Fruit fly (Drosophila melanogaster) whole organism, embryonic: ENCODE data around the gene elB.

Experiments
- Aef1 ChIP-seq: fragments of 200-800 bp; sonication (Bioruptor generic); IDR thresholded peaks from 3 replicates; pipeline ENCODE4 v1.3.6; 2022; ENCODE audit warnings: missing biosample characterization, missing genetic modification characterization
- CG10431 ChIP-seq: fragments of 200-800 bp; sonication (Bioruptor generic); optimal IDR thresholded peaks from 3 replicates; lab custom pipeline; 2018; ENCODE audit warnings: missing biosample characterization, mild to moderate bottlenecking, missing genetic modification characterization
- CG11560 ChIP-seq: fragments of 200-800 bp; sonication (Bioruptor generic); IDR thresholded peaks from 3 replicates; pipeline ENCODE4 v1.3.6; 2022; ENCODE audit warnings: missing biosample characterization, missing genetic modification characterization
- CG13424 ChIP-seq: fragments of 200-800 bp; sonication (Bioruptor generic); optimal IDR thresholded peaks from 2 replicates; lab custom pipeline; 2019; ENCODE audit warnings: missing biosample characterization, mild to moderate bottlenecking, missing genetic modification characterization, moderate library complexity
- CG14050 ChIP-seq: fragments of 200-800 bp; sonication (Bioruptor generic); IDR thresholded peaks from 3 replicates; pipeline ENCODE4 v1.3.6; 2022; ENCODE audit warnings: missing biosample characterization, missing genetic modification characterization
- CG15269 ChIP-seq: fragments of 200-800 bp; sonication (Bioruptor generic); optimal IDR thresholded peaks from 2 replicates; lab custom pipeline; 2018; ENCODE audit warnings: missing biosample characterization, mild to moderate bottlenecking, missing genetic modification characterization, moderate library complexity
- CG15479 ChIP-seq: fragments of 200-800 bp; sonication (Bioruptor generic); optimal IDR thresholded peaks from 3 replicates; lab custom pipeline; 2019; ENCODE audit warnings: missing biosample characterization, mild to moderate bottlenecking, missing genetic modification characterization, moderate library complexity
- CG17186 ChIP-seq: fragments of 200-800 bp; sonication (Bioruptor generic); optimal IDR thresholded peaks from 3 replicates; lab custom pipeline; 2017; ENCODE audit warnings: missing biosample characterization, missing genetic modification reagents, missing genetic modification characterization
- CG17568 ChIP-seq: fragments of 200-800 bp; sonication (Bioruptor generic); optimal IDR thresholded peaks from 2 replicates; lab custom pipeline; 2018; ENCODE audit warnings: missing biosample characterization, mild to moderate bottlenecking, missing genetic modification characterization, moderate library complexity
- CG2199 ChIP-seq: fragments of 200-800 bp; sonication (Bioruptor generic); IDR thresholded peaks from 3 replicates; pipeline ENCODE4 v1.3.6; 2022; ENCODE audit warnings: missing biosample characterization, missing genetic modification characterization
- CG31441 ChIP-seq: fragments of 200-800 bp; sonication (Bioruptor generic); IDR thresholded peaks from 2 replicates; pipeline ENCODE4 v1.3.6; 2022; ENCODE audit warnings: missing biosample characterization, missing genetic modification characterization
- CG6854 ChIP-seq: fragments of 200-800 bp; sonication (Bioruptor generic); optimal IDR thresholded peaks from 3 replicates; lab custom pipeline; 2017; ENCODE audit warnings: missing biosample characterization, mild to moderate bottlenecking, missing genetic modification characterization
- CG7987 ChIP-seq: fragments of 200-800 bp; sonication (Bioruptor generic); optimal IDR thresholded peaks from 2 replicates; lab custom pipeline; 2018; ENCODE audit warnings: missing biosample characterization, mild to moderate bottlenecking, missing genetic modification characterization, moderate library complexity
- CG9215 ChIP-seq: fragments of 200-800 bp; sonication (Bioruptor generic); IDR thresholded peaks from 2 replicates; pipeline ENCODE4 v1.3.6; 2022; ENCODE audit warnings: missing biosample characterization, missing genetic modification characterization
- CkIIα-i1 ChIP-seq: fragments of 200-800 bp; sonication (Bioruptor generic); IDR thresholded peaks from 2 replicates; pipeline ENCODE4 v1.3.6; 2022; ENCODE audit warnings: missing biosample characterization, missing genetic modification characterization
- D ChIP-seq, 2 experiments: fragments of 200-800 bp in 1 of 2; fragments of >200 bp in 1 of 2; sonication (Bioruptor generic) in 1 of 2; optimal IDR thresholded peaks; 2 replicates in 1 of 2; 3 replicates in 1 of 2; lab custom pipeline; 2017; ENCODE audit warnings: mild to moderate bottlenecking in 1 of 2, missing biosample characterization in 1 of 2, missing genetic modification characterization in 1 of 2, missing genetic modification reagents in 1 of 2
- Dbx ChIP-seq: fragments of 200-800 bp; sonication (Bioruptor generic); IDR thresholded peaks from 3 replicates; pipeline ENCODE4 v1.3.6; 2022; ENCODE audit warnings: missing biosample characterization, missing genetic modification characterization
- Eip74EF ChIP-seq, 2 experiments: fragments of 200-800 bp in 1 of 2; fragments of >200 bp in 1 of 2; sonication (Bioruptor generic) in 1 of 2; optimal IDR thresholded peaks; 2 replicates each; lab custom pipeline; 2017 to 2019; ENCODE audit warnings: missing biosample characterization in 2 of 2, missing genetic modification characterization in 2 of 2, mild to moderate bottlenecking in 1 of 2, moderate library complexity in 1 of 2
- Elba2 ChIP-seq: fragments of 200-800 bp; sonication (Bioruptor generic); optimal IDR thresholded peaks from 3 replicates; lab custom pipeline; 2016; ENCODE audit warnings: missing biosample characterization, missing genetic modification characterization
- Fer3 ChIP-seq: fragments of 200-800 bp; sonication (Bioruptor generic); optimal IDR thresholded peaks from 2 replicates; lab custom pipeline; 2018; ENCODE audit warnings: missing biosample characterization, mild to moderate bottlenecking, missing genetic modification characterization, moderate library complexity
- HmgZ ChIP-seq: fragments of 200-800 bp; sonication (Bioruptor generic); optimal IDR thresholded peaks from 2 replicates; lab custom pipeline; 2018; ENCODE audit warnings: missing biosample characterization, mild to moderate bottlenecking, missing genetic modification characterization
- Mad ChIP-seq: fragments of 200-800 bp; sonication (Bioruptor generic); optimal IDR thresholded peaks from 2 replicates; lab custom pipeline; 2016; ENCODE audit warnings: missing biosample characterization, missing genetic modification characterization
- Med ChIP-seq: fragments of 200-800 bp; sonication (Bioruptor generic); peaks from one replicate; lab custom pipeline; 2016; ENCODE audit warnings: missing biosample characterization, missing genetic modification characterization, mild to moderate bottlenecking, inconsistent platforms, moderate library complexity
- Neu2 ChIP-seq: fragments of 200-800 bp; sonication (Bioruptor generic); optimal IDR thresholded peaks from 3 replicates; lab custom pipeline; 2016; ENCODE audit warnings: missing biosample characterization, missing genetic modification characterization, borderline replicate concordance
- Side ChIP-seq: fragments of 200-800 bp; sonication (Bioruptor generic); optimal IDR thresholded peaks from 2 replicates; lab custom pipeline; 2016; ENCODE audit warnings: missing biosample characterization, missing genetic modification characterization
- chinmo ChIP-seq: fragments of 200-800 bp; sonication (Bioruptor generic); IDR thresholded peaks from 4 replicates; pipeline ENCODE4 v1.3.6; 2022; ENCODE audit warnings: missing biosample characterization, missing genetic modification characterization; ENCODE audit not compliant: partially characterized antibody
- crc ChIP-seq: fragments of 200-800 bp; sonication (Bioruptor generic); optimal IDR thresholded peaks from 2 replicates; lab custom pipeline; 2016; ENCODE audit warnings: missing biosample characterization, missing genetic modification characterization
- dimm ChIP-seq: fragments of 200-800 bp; sonication (Bioruptor generic); IDR thresholded peaks from 2 replicates; pipeline ENCODE4 v1.3.6; 2022; ENCODE audit warnings: missing biosample characterization, missing genetic modification characterization
- esg ChIP-seq: fragments of 200-800 bp; sonication (Bioruptor generic); conservative IDR thresholded peaks from 2 replicates; pipeline ENCODE4 v1.3.6; 2022; ENCODE audit warnings: missing biosample characterization, missing genetic modification characterization
- fd102C ChIP-seq: fragments of 200-800 bp; sonication (Bioruptor generic); optimal IDR thresholded peaks from 2 replicates; lab custom pipeline; 2018; ENCODE audit warnings: missing biosample characterization, mild to moderate bottlenecking, missing genetic modification characterization, moderate library complexity
- ftz-f1 ChIP-seq: fragments of 200-800 bp; sonication (Bioruptor generic); optimal IDR thresholded peaks from 2 replicates; lab custom pipeline; 2016; ENCODE audit warnings: missing biosample characterization, missing genetic modification characterization
- gce ChIP-seq: fragments of 200-800 bp; sonication (Bioruptor generic); IDR thresholded peaks from 3 replicates; pipeline ENCODE4 v1.3.6; 2022; ENCODE audit warnings: missing biosample characterization, missing genetic modification characterization
- gcm2 ChIP-seq: fragments of 200-800 bp; sonication (Bioruptor generic); optimal IDR thresholded peaks from 2 replicates; lab custom pipeline; 2016; ENCODE audit warnings: missing biosample characterization, missing genetic modification characterization
- gem ChIP-seq: fragments of 200-800 bp; sonication (Bioruptor generic); optimal IDR thresholded peaks from 2 replicates; lab custom pipeline; 2019; ENCODE audit warnings: missing biosample characterization, mild to moderate bottlenecking, missing genetic modification characterization, moderate library complexity
- gsb-n ChIP-seq: fragments of 200-800 bp; sonication (Bioruptor generic); optimal IDR thresholded peaks from 3 replicates; lab custom pipeline; 2018; ENCODE audit warnings: missing biosample characterization, mild to moderate bottlenecking, missing genetic modification characterization
- her ChIP-seq: fragments of 200-800 bp; sonication (Bioruptor generic); optimal IDR thresholded peaks from 2 replicates; lab custom pipeline; 2016; ENCODE audit warnings: missing biosample characterization, missing genetic modification characterization
- insv ChIP-seq, 2 experiments: fragments of 200-800 bp; sonication (Bioruptor generic); optimal IDR thresholded peaks; 3 replicates each; lab custom pipeline; 2016 to 2018; ENCODE audit warnings: missing biosample characterization in 2 of 2, missing genetic modification characterization in 2 of 2
- jumu ChIP-seq: fragments of 200-800 bp; sonication (Bioruptor generic); optimal IDR thresholded peaks from 3 replicates; lab custom pipeline; 2016; ENCODE audit warnings: missing biosample characterization, missing genetic modification characterization
- lmd ChIP-seq: fragments of 200-800 bp; sonication (Bioruptor generic); IDR thresholded peaks from 2 replicates; pipeline ENCODE4 v1.3.6; 2022; ENCODE audit warnings: missing biosample characterization, missing genetic modification characterization
- lov ChIP-seq, 2 experiments: fragments of 200-800 bp in 1 of 2; fragments of >200 bp in 1 of 2; sonication (Bioruptor generic) in 1 of 2; IDR thresholded peaks in 1 of 2; optimal IDR thresholded peaks in 1 of 2; 2 replicates in 1 of 2; 3 replicates in 1 of 2; pipeline versions ENCODE4 v1.3.6 to Lab custom; 2017 to 2022; ENCODE audit warnings: missing biosample characterization in 1 of 2, missing genetic modification characterization in 1 of 2
- mam ChIP-seq: fragments of 200-800 bp; sonication (Bioruptor generic); optimal IDR thresholded peaks from 3 replicates; lab custom pipeline; 2016; ENCODE audit warnings: missing biosample characterization, missing genetic modification characterization
- mirr ChIP-seq: fragments of 200-800 bp; sonication (Bioruptor generic); optimal IDR thresholded peaks from 3 replicates; lab custom pipeline; 2018; ENCODE audit warnings: missing biosample characterization, mild to moderate bottlenecking, missing genetic modification characterization
- pho ChIP-seq: fragments of 200-800 bp; sonication (Bioruptor generic); optimal IDR thresholded peaks from 2 replicates; lab custom pipeline; 2016; ENCODE audit warnings: missing biosample characterization, missing genetic modification characterization
- ro ChIP-seq: fragments of 200-800 bp; sonication (Bioruptor generic); IDR thresholded peaks from 2 replicates; pipeline ENCODE4 v1.3.6; 2022; ENCODE audit warnings: missing biosample characterization, missing genetic modification characterization
- scrt ChIP-seq: fragments of 200-800 bp; sonication (Bioruptor generic); optimal IDR thresholded peaks from 2 replicates; lab custom pipeline; 2018; ENCODE audit warnings: missing biosample characterization, mild to moderate bottlenecking, missing genetic modification characterization, moderate library complexity
- sisA ChIP-seq: fragments of 200-800 bp; sonication (Bioruptor generic); IDR thresholded peaks from 2 replicates; pipeline ENCODE4 v1.3.6; 2022; ENCODE audit warnings: missing biosample characterization, missing genetic modification characterization
- toy ChIP-seq: fragments of 200-800 bp; sonication (Bioruptor generic); IDR thresholded peaks from 2 replicates; pipeline ENCODE4 v1.3.6; 2022; ENCODE audit warnings: missing biosample characterization, missing genetic modification characterization
- vnd ChIP-seq: fragments of 200-800 bp; sonication (Bioruptor generic); IDR thresholded peaks from 3 replicates; pipeline ENCODE4 v1.3.6; 2022; ENCODE audit warnings: missing biosample characterization, missing genetic modification characterization; ENCODE audit not compliant: partially characterized antibody

elB gene

dm6 chr2L:14376484-14377254 lies 32.7 kb downstream of the elB start (continued):
- TF ChIP-seq fd102C (GFP tag; lab: Kevin White, UChicago) = no peak
- TF ChIP-seq CG7987 (GFP tag; lab: Kevin White, UChicago) = no peak
- peak; percentile 70 for TF ChIP-seq Med (GFP tag; lab: Kevin White, UChicago)
- peak; percentile 47 for TF ChIP-seq CG9215 (GFP tag; lab: Robert Waterston, UW)
- TF ChIP-seq Mad (GFP tag; lab: Kevin White, UChicago) = peak; percentile 7
- no peak for TF ChIP-seq Neu2 (GFP tag; lab: Kevin White, UChicago)
- peak; percentile 67 for TF ChIP-seq lmd
- TF ChIP-seq CG2199 (GFP tag; lab: Robert Waterston, UW) = no peak
- 0 out of 2 replicates have a peak, but pooled peaks have one; percentile 15 for TF ChIP-seq esg
- no peak for TF ChIP-seq pho (GFP tag; lab: Kevin White, UChicago)
- no peak for TF ChIP-seq crc (GFP tag; lab: Kevin White, UChicago)
- peak; percentile 64 for TF ChIP-seq CG31441
- TF ChIP-seq insv (GFP tag; optimal IDR thresholded peaks at IDR 0.05; lab: Kevin White, UChicago) = no peak
- peak; percentile 21 for TF ChIP-seq gsb-n (tag; lab: Kevin White, UChicago)
- TF ChIP-seq scrt = no peak
- TF ChIP-seq Fer3 (tag; lab: Kevin White, UChicago) = no peak
- no peak for TF ChIP-seq CG17186
- TF ChIP-seq CG14050 (GFP tag; lab: Robert Waterston, UW) = no peak
- TF ChIP-seq CG10431 = no peak
- TF ChIP-seq ftz-f1 (GFP tag; lab: Kevin White, UChicago) = no peak
- peak; percentile 20 for TF ChIP-seq CG15269
- TF ChIP-seq mam = no peak
- TF ChIP-seq Elba2 = no peak
- TF ChIP-seq CG15479 = no peak
- peak; percentile 28 for TF ChIP-seq jumu (GFP tag; lab: Kevin White, UChicago)
- no peak for TF ChIP-seq D (optimal IDR thresholded peaks at IDR 0.05; lab: Kevin White, UChicago)
- peak; percentile 15 for TF ChIP-seq D (GFP tag; optimal IDR thresholded peaks at IDR 0.05; lab: Kevin White, UChicago)
- peak; percentile 29; the same call in 1 of the 3 replicates for TF ChIP-seq Aef1
- no peak for TF ChIP-seq gce (GFP tag; lab: Robert Waterston, UW)
- no peak for TF ChIP-seq HmgZ (tag; lab: Kevin White, UChicago)
- no peak for TF ChIP-seq CkIIα-i1 (GFP tag; lab: Robert Waterston, UW)
- no peak for TF ChIP-seq dimm (GFP tag; lab: Robert Waterston, UW)
- TF ChIP-seq CG13424 (tag; lab: Kevin White, UChicago) = peak; percentile 32
- TF ChIP-seq CG17568 (GFP tag; lab: Kevin White, UChicago) = no peak
- TF ChIP-seq gem (tag; lab: Kevin White, UChicago) = peak; percentile 35
- no peak for TF ChIP-seq CG6854
- TF ChIP-seq lov (optimal IDR thresholded peaks at IDR 0.05; lab: Kevin White, UChicago) = no peak
- TF ChIP-seq lov (GFP tag; IDR thresholded peaks at IDR 0.05; lab: Robert Waterston, UW) = no peak
- no peak for TF ChIP-seq mirr (GFP tag; lab: Kevin White, UChicago)
- TF ChIP-seq chinmo = no peak
- TF ChIP-seq vnd = no peak
- no peak for TF ChIP-seq gcm2 (GFP tag; lab: Kevin White, UChicago)
- TF ChIP-seq toy (GFP tag; lab: Robert Waterston, UW) = no peak
- peak in 1 of 2 experiments; percentile 47 for TF ChIP-seq Eip74EF (GFP tag; optimal IDR thresholded peaks at IDR 0.05; lab: Kevin White, UChicago)
- TF ChIP-seq sisA = no peak
- no peak for TF ChIP-seq Side
- TF ChIP-seq ro (GFP tag; lab: Robert Waterston, UW) = no peak
- no peak for TF ChIP-seq her
- TF ChIP-seq Dbx (GFP tag; lab: Robert Waterston, UW) = no peak
- no peak for TF ChIP-seq CG11560 (tag; lab: Robert Waterston, UW)
